Fruit fly (Drosophila melanogaster) whole organism, pupa: ENCODE results near the gene CG43390.

Experiments used
- CG10348 ChIP-seq: fragments of 200-800 bp; sonication (Bioruptor generic); IDR thresholded peaks from 2 replicates; pipeline ENCODE4 v1.3.6; 2022; ENCODE audit warnings: missing biosample characterization, missing genetic modification characterization
- CG12605 ChIP-seq: fragments of 200-800 bp; sonication (Bioruptor generic); IDR thresholded peaks from 2 replicates; pipeline ENCODE4 v1.3.6; 2022; ENCODE audit warnings: missing biosample characterization, missing genetic modification characterization
- CG13204 ChIP-seq: fragments of 200-800 bp; sonication (Bioruptor generic); optimal IDR thresholded peaks from 2 replicates; lab custom pipeline; 2018; ENCODE audit warnings: missing biosample characterization, mild to moderate bottlenecking, missing genetic modification characterization, moderate library complexity
- CG14655 ChIP-seq: fragments of 200-800 bp; sonication (Bioruptor generic); optimal IDR thresholded peaks from 3 replicates; lab custom pipeline; 2017; ENCODE audit warnings: mild to moderate bottlenecking, missing biosample characterization, missing genetic modification reagents, missing genetic modification characterization
- CG15710 ChIP-seq: fragments of 200-800 bp; sonication (Bioruptor generic); optimal IDR thresholded peaks from 2 replicates; lab custom pipeline; 2018; ENCODE audit warnings: missing biosample characterization, mild to moderate bottlenecking, missing genetic modification characterization, moderate library complexity
- CG17806 ChIP-seq: fragments of 200-800 bp; sonication (Bioruptor generic); optimal IDR thresholded peaks from 2 replicates; lab custom pipeline; 2018; ENCODE audit warnings: missing biosample characterization, mild to moderate bottlenecking, missing genetic modification characterization, moderate library complexity
- CG32121 ChIP-seq: fragments of 200-800 bp; sonication (Bioruptor generic); IDR thresholded peaks from 2 replicates; pipeline ENCODE4 v1.3.6; 2022; ENCODE audit warnings: missing biosample characterization, missing genetic modification characterization
- CG34367 ChIP-seq: fragments of 200-800 bp; sonication (Bioruptor generic); optimal IDR thresholded peaks from 2 replicates; lab custom pipeline; 2018; ENCODE audit warnings: missing biosample characterization, mild to moderate bottlenecking, missing genetic modification characterization
- CG4496 ChIP-seq: fragments of 200-800 bp; sonication (Bioruptor generic); IDR thresholded peaks from 3 replicates; pipeline ENCODE4 v1.3.6; 2022; ENCODE audit warnings: missing biosample characterization, missing genetic modification characterization
- CG8159 ChIP-seq: fragments of 200-800 bp; sonication (Bioruptor generic); optimal IDR thresholded peaks from 3 replicates; lab custom pipeline; 2018; ENCODE audit warnings: missing biosample characterization, mild to moderate bottlenecking, missing genetic modification characterization, moderate library complexity
- CG8301 ChIP-seq: fragments of 200-800 bp; sonication (Bioruptor generic); optimal IDR thresholded peaks from 2 replicates; lab custom pipeline; 2018; ENCODE audit warnings: missing biosample characterization, mild to moderate bottlenecking, missing genetic modification characterization
- CG9948 ChIP-seq: fragments of 200-800 bp; sonication (Bioruptor generic); optimal IDR thresholded peaks from 2 replicates; lab custom pipeline; 2018; ENCODE audit warnings: missing biosample characterization, mild to moderate bottlenecking, missing genetic modification characterization, moderate library complexity
- D1 ChIP-seq: fragments of 200-800 bp; sonication (Bioruptor generic); optimal IDR thresholded peaks from 2 replicates; lab custom pipeline; 2018; ENCODE audit warnings: missing biosample characterization, mild to moderate bottlenecking, missing genetic modification characterization, moderate library complexity
- EcR ChIP-seq: fragments of 200-800 bp; sonication (Bioruptor generic); optimal IDR thresholded peaks from 3 replicates; lab custom pipeline; 2019; ENCODE audit warnings: missing biosample characterization, missing genetic modification characterization, mild to moderate bottlenecking, moderate library complexity, missing genetic modification reagents
- Ets98B ChIP-seq: fragments of 200-800 bp; sonication (Bioruptor generic); IDR thresholded peaks from 2 replicates; pipeline ENCODE4 v1.3.6; 2022; ENCODE audit warnings: missing biosample characterization, missing genetic modification characterization
- Pif1A ChIP-seq: fragments of 200-800 bp; sonication (Bioruptor generic); optimal IDR thresholded peaks from 3 replicates; lab custom pipeline; 2016; ENCODE audit warnings: missing biosample characterization, missing genetic modification characterization
- Pif1B ChIP-seq: fragments of 200-800 bp; sonication (Bioruptor generic); optimal IDR thresholded peaks from 3 replicates; lab custom pipeline; 2016; ENCODE audit warnings: missing biosample characterization, missing genetic modification characterization
- Snoo ChIP-seq: fragments of 200-800 bp; sonication (Bioruptor generic); optimal IDR thresholded peaks from 3 replicates; lab custom pipeline; 2017; ENCODE audit warnings: missing biosample characterization, mild to moderate bottlenecking, missing genetic modification characterization, inconsistent platforms
- fd96Ca ChIP-seq: fragments of 200-800 bp; sonication (Bioruptor generic); IDR thresholded peaks from 3 replicates; pipeline ENCODE4 v1.3.6; 2022; ENCODE audit warnings: missing biosample characterization, missing genetic modification characterization
- gl ChIP-seq: fragments of 200-800 bp; sonication (Bioruptor generic); optimal IDR thresholded peaks from 2 replicates; lab custom pipeline; 2018; ENCODE audit warnings: missing biosample characterization, mild to moderate bottlenecking, missing genetic modification characterization
- rn ChIP-seq: fragments of 200-800 bp; sonication (Bioruptor generic); IDR thresholded peaks from 2 replicates; pipeline ENCODE4 v1.3.6; 2022; ENCODE audit warnings: missing biosample characterization, missing genetic modification characterization

CG43390 gene

DNA sequence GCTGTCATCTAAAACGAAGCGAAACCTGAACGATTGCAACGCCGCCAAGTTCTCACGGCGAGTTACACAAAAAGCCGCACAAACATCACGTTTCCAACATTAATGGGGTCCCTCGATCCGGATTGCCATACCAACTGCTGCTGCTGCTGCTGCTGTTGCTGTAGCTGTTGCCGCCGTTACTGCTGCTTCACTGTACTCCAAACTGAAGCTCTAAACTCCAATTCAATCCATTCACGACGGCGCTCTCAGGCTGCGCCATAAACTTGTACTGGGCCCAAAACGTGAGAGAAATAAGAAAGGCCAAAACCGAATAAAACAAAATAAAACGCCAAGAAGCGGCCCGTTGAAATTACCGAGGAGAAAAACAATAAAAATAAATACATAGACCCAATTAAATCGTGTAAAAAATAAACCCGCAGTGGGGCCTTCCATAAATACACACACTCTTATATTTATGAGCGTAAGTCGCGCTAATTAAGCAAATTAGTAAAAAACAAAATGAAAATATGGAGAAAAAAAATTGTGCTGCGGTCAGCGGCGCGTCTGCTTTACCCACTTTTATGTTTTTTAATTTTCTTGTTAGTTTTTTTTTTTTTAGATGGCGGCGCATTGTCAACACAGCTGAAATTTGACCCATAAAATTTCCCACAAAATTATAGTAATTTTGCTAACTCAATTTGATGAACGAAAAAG lies 32.3 kb downstream of the CG43390 start:
- no peak; the same call in 1 of the 2 replicates for TF ChIP-seq CG32121
- no peak for TF ChIP-seq EcR (GFP tag; lab: Kevin White, UChicago)
- no peak for TF ChIP-seq CG10348 (GFP tag; lab: Robert Waterston, UW)
- no peak for TF ChIP-seq CG4496 (GFP tag; lab: Robert Waterston, UW)
- peak; percentile 13; the same call in 1 of the 2 replicates for TF ChIP-seq Ets98B (GFP tag; lab: Robert Waterston, UW)
- no peak for TF ChIP-seq CG8159 (tag; lab: Kevin White, UChicago)

DNA sequence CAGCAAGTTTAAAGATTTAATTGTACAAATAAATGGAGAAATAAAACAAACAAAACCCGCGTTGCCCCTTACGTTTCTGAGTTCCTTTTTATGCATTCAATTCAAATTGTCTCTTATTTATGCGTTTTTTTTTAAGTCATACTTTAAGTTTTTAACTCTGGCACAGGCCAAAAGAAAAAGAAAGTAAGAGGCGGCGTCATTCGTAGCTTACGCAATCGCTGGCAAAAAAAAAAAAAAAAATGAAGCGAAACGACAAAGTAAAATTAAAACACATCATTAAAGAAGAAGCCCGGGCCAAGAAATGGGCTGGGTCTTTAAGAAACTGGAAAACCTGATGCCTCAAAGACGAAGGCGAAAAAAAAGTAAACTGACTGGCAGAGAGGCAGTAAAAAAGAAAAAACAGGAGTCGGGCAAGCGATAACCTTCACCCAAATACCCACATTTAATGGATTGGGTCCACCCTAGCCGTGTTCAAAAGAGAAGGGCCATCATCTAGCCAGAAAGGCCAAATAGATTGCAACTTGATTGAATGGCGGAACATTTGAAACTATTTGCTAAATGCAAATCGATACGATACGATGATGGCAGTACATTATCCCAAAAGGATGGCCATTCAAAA lies 36.0 kb downstream of the CG43390 start:
- no peak for TF ChIP-seq CG10348 (GFP tag; lab: Robert Waterston, UW)
- TF ChIP-seq CG12605 (GFP tag; lab: Robert Waterston, UW), result no peak
- TF ChIP-seq CG34367 (tag; lab: Kevin White, UChicago), result no peak
- TF ChIP-seq fd96Ca (GFP tag; lab: Robert Waterston, UW), result no peak
- TF ChIP-seq CG17806 (tag; lab: Kevin White, UChicago), result no peak
- TF ChIP-seq Pif1B (GFP tag; lab: Kevin White, UChicago), result no peak
- TF ChIP-seq CG4496 (GFP tag; lab: Robert Waterston, UW), result 0 out of 3 replicates have a peak, but pooled peaks have one; percentile 22
- TF ChIP-seq CG32121, result no peak
- TF ChIP-seq rn, result no peak
- TF ChIP-seq CG9948 (tag; lab: Kevin White, UChicago), result no peak
- TF ChIP-seq CG14655, result no peak
- peak; percentile 83 for TF ChIP-seq CG8159 (tag; lab: Kevin White, UChicago)

dm6 chr3L:11542948-11543347 lies 36.8 kb downstream of the CG43390 start:
- TF ChIP-seq rn (no peak), gl (tag; lab: Kevin White, UChicago) (no peak), CG34367 (tag; lab: Kevin White, UChicago) (no peak), CG15710 (tag; lab: Kevin White, UChicago) (no peak), D1 (tag; lab: Kevin White, UChicago) (no peak), CG4496 (GFP tag; lab: Robert Waterston, UW) (no peak), CG8159 (tag; lab: Kevin White, UChicago) (no peak), CG9948 (tag; lab: Kevin White, UChicago) (no peak), CG32121 (no peak), Pif1B (GFP tag; lab: Kevin White, UChicago) (no peak), CG12605 (GFP tag; lab: Robert Waterston, UW) (no peak), CG8301 (tag; lab: Kevin White, UChicago) (no peak), CG14655 (no peak), fd96Ca (GFP tag; lab: Robert Waterston, UW) (no peak), CG10348 (GFP tag; lab: Robert Waterston, UW) (no peak), CG17806 (tag; lab: Kevin White, UChicago) (no peak), Pif1A (GFP tag; lab: Kevin White, UChicago) (no peak), Ets98B (GFP tag; lab: Robert Waterston, UW) (no peak), EcR (GFP tag; lab: Kevin White, UChicago) (no peak), CG13204 (no peak)

DNA sequence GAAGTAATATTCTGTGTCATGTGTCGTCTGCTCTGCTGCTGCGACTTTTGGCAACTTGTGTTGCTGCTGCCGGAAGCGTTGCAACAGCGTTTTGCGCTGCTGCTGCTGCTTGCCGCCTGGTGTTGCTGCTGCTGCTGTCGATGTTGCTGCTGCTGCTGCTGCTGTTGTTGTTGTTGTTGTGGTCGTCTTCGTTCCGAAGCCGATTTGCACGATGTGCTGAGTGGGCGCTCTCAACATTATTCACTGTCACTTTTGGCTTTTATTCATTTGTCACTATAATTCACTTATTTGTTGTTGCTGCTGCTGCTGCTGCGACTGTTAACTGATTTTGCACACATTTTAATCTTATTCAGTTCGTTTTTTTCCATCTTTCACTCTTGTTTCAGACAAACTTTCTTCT lies 37.3 kb downstream of the CG43390 start:
- no peak for TF ChIP-seq CG8301 (tag; lab: Kevin White, UChicago)
- no peak for TF ChIP-seq EcR (GFP tag; lab: Kevin White, UChicago)
- TF ChIP-seq fd96Ca (GFP tag; lab: Robert Waterston, UW), result no peak
- no peak for TF ChIP-seq CG15710 (tag; lab: Kevin White, UChicago)
- no peak for TF ChIP-seq CG12605 (GFP tag; lab: Robert Waterston, UW)
- no peak for TF ChIP-seq CG14655
- TF ChIP-seq CG32121, result no peak
- no peak for TF ChIP-seq gl (tag; lab: Kevin White, UChicago)
- TF ChIP-seq CG13204, result no peak
- no peak for TF ChIP-seq D1 (tag; lab: Kevin White, UChicago)
- no peak for TF ChIP-seq Pif1A (GFP tag; lab: Kevin White, UChicago)
- no peak for TF ChIP-seq Snoo
- no peak for TF ChIP-seq CG8159 (tag; lab: Kevin White, UChicago)
- no peak for TF ChIP-seq CG10348 (GFP tag; lab: Robert Waterston, UW)
- no peak for TF ChIP-seq Ets98B (GFP tag; lab: Robert Waterston, UW)

DNA sequence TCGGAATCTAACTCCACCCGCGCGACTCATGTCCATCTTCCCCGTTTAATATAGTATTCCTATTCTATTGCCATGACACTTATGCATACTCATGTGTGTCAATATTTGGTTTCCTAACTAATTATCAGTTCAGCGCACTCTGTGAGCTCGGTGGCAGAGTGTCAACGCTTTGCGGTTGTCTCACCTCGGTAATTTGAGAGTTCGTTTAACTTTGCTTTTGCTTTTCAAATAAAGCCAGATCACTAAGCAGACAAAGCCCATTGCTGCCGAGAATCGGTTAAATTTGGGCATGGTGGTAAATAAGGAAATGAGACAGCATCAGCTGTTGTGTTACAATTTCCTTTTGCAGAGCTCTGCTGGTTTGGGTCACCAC lies 39.4 kb downstream of the CG43390 start:
- TF ChIP-seq D1 (tag; lab: Kevin White, UChicago) (no peak), Pif1B (GFP tag; lab: Kevin White, UChicago) (no peak), CG17806 (tag; lab: Kevin White, UChicago) (no peak), CG13204 (no peak), CG8301 (tag; lab: Kevin White, UChicago) (no peak), CG14655 (no peak), CG9948 (tag; lab: Kevin White, UChicago) (no peak), CG10348 (GFP tag; lab: Robert Waterston, UW) (no peak), fd96Ca (GFP tag; lab: Robert Waterston, UW) (no peak), Pif1A (GFP tag; lab: Kevin White, UChicago) (no peak), CG15710 (tag; lab: Kevin White, UChicago) (no peak), CG8159 (tag; lab: Kevin White, UChicago) (no peak), CG34367 (tag; lab: Kevin White, UChicago) (no peak), Snoo (no peak), Ets98B (GFP tag; lab: Robert Waterston, UW) (no peak)
